Fruit fly (Drosophila melanogaster) whole organism, embryonic: Measurements from ENCODE around the gene scramb2.

Experiments used
- ATbp ChIP-seq: fragments of 200-800 bp; sonication (Bioruptor generic); optimal IDR thresholded peaks from 2 replicates; lab custom pipeline; 2017; ENCODE audit warnings: missing biosample characterization, mild to moderate bottlenecking, missing genetic modification characterization, missing genetic modification reagents
- Adf1 ChIP-seq: fragments of 200-800 bp; sonication (Bioruptor generic); IDR thresholded peaks from 2 replicates; pipeline ENCODE4 v1.3.6; 2022; ENCODE audit warnings: missing biosample characterization, missing genetic modification characterization
- Antp ChIP-seq: fragments of 200-800 bp; sonication (Bioruptor generic); optimal IDR thresholded peaks from 3 replicates; lab custom pipeline; 2016; ENCODE audit warnings: missing biosample characterization, missing genetic modification characterization
- Atf3 ChIP-seq: fragments of 200-800 bp; sonication (Bioruptor generic); optimal IDR thresholded peaks from 3 replicates; lab custom pipeline; 2016; ENCODE audit warnings: missing biosample characterization, missing genetic modification characterization
- Bgb ChIP-seq: fragments of 200-800 bp; sonication (Bioruptor generic); IDR thresholded peaks from 2 replicates; pipeline ENCODE4 v1.3.6; 2022; ENCODE audit warnings: missing biosample characterization, missing genetic modification characterization; ENCODE audit not compliant: partially characterized antibody
- BtbVII ChIP-seq: fragments of 200-800 bp; sonication (Bioruptor generic); optimal IDR thresholded peaks from 3 replicates; lab custom pipeline; 2017; ENCODE audit warnings: missing biosample characterization, mild to moderate bottlenecking, missing genetic modification characterization
- Bteb2 ChIP-seq: fragments of 200-800 bp; sonication (Bioruptor generic); optimal IDR thresholded peaks from 2 replicates; lab custom pipeline; 2016; ENCODE audit warnings: missing biosample characterization, missing genetic modification characterization
- CG10274 ChIP-seq: fragments of 200-800 bp; sonication (Bioruptor generic); optimal IDR thresholded peaks from 3 replicates; lab custom pipeline; 2017; ENCODE audit warnings: missing biosample characterization, mild to moderate bottlenecking, missing genetic modification characterization
- CG10366 ChIP-seq: fragments of 200-800 bp; sonication (Bioruptor generic); IDR thresholded peaks from 2 replicates; pipeline ENCODE4 v1.3.6; 2022; ENCODE audit warnings: missing biosample characterization, missing genetic modification characterization
- CG11696 ChIP-seq: fragments of 200-800 bp; sonication (Bioruptor generic); IDR thresholded peaks from 2 replicates; pipeline ENCODE4 v1.3.6; 2022; ENCODE audit warnings: missing biosample characterization, missing genetic modification characterization
- CG12104 ChIP-seq: fragments of 200-800 bp; sonication (Bioruptor generic); optimal IDR thresholded peaks from 3 replicates; lab custom pipeline; 2016; ENCODE audit warnings: missing biosample characterization, missing genetic modification characterization
- CG15269 ChIP-seq: fragments of 200-800 bp; sonication (Bioruptor generic); optimal IDR thresholded peaks from 2 replicates; lab custom pipeline; 2018; ENCODE audit warnings: missing biosample characterization, mild to moderate bottlenecking, missing genetic modification characterization, moderate library complexity
- CG1602 ChIP-seq: fragments of 200-800 bp; sonication (Bioruptor generic); optimal IDR thresholded peaks from 3 replicates; lab custom pipeline; 2016; ENCODE audit warnings: missing biosample characterization, missing genetic modification characterization
- CG17912 ChIP-seq: fragments of 200-800 bp; sonication (Bioruptor generic); optimal IDR thresholded peaks from 2 replicates; lab custom pipeline; 2018; ENCODE audit warnings: missing biosample characterization, mild to moderate bottlenecking, missing genetic modification characterization
- CG4404 ChIP-seq: fragments of 200-800 bp; sonication (Bioruptor generic); IDR thresholded peaks from 2 replicates; pipeline ENCODE4 v1.3.6; 2022; ENCODE audit warnings: missing biosample characterization, missing genetic modification characterization
- CG7839 ChIP-seq: fragments of 200-800 bp; sonication (Bioruptor generic); optimal IDR thresholded peaks from 3 replicates; lab custom pipeline; 2018; ENCODE audit warnings: missing biosample characterization, mild to moderate bottlenecking, missing genetic modification characterization, moderate library complexity
- CG7928 ChIP-seq: fragments of 200-800 bp; sonication (Bioruptor generic); optimal IDR thresholded peaks from 2 replicates; lab custom pipeline; 2017; ENCODE audit warnings: missing biosample characterization, mild to moderate bottlenecking, missing genetic modification characterization
- CG8290 ChIP-seq, 3 experiments: fragments of 200-800 bp; sonication (Bioruptor generic); optimal IDR thresholded peaks; 2 replicates each; lab custom pipeline; 2016 to 2019; ENCODE audit warnings: missing biosample characterization in 3 of 3, missing genetic modification characterization in 3 of 3, mild to moderate bottlenecking in 2 of 3, moderate library complexity in 1 of 3
- CG9609 ChIP-seq: fragments of 200-800 bp; sonication (Bioruptor generic); optimal IDR thresholded peaks from 3 replicates; lab custom pipeline; 2016; ENCODE audit warnings: missing biosample characterization, missing genetic modification characterization
- Dll ChIP-seq: fragments of 200-800 bp; sonication (Bioruptor generic); IDR thresholded peaks from 4 replicates; pipeline ENCODE4 v1.3.6; 2022; ENCODE audit warnings: missing biosample characterization, missing genetic modification characterization; ENCODE audit not compliant: partially characterized antibody
- Dp ChIP-seq: fragments of 200-800 bp; sonication (Bioruptor generic); optimal IDR thresholded peaks from 2 replicates; lab custom pipeline; 2018; ENCODE audit warnings: missing biosample characterization, mild to moderate bottlenecking, missing genetic modification characterization, moderate library complexity
- Lpt ChIP-seq: fragments of >200 bp; optimal IDR thresholded peaks from 2 replicates; lab custom pipeline; 2018; ENCODE audit warnings: missing biosample characterization, missing genetic modification characterization
- NC2α ChIP-seq: fragments of 200-800 bp; sonication (Bioruptor generic); optimal IDR thresholded peaks from 2 replicates; lab custom pipeline; 2016; ENCODE audit warnings: missing biosample characterization, missing genetic modification characterization
- NK7.1 ChIP-seq: fragments of 200-800 bp; sonication (Bioruptor generic); optimal IDR thresholded peaks from 3 replicates; lab custom pipeline; 2016; ENCODE audit warnings: missing biosample characterization, missing genetic modification characterization
- Oaz ChIP-seq: fragments of 200-800 bp; sonication (Bioruptor generic); IDR thresholded peaks from 2 replicates; pipeline ENCODE4 v1.3.6; 2022; ENCODE audit warnings: missing biosample characterization, missing genetic modification characterization
- Opbp ChIP-seq: fragments of 200-800 bp; sonication (Bioruptor generic); IDR thresholded peaks from 3 replicates; pipeline ENCODE4 v1.3.6; 2022; ENCODE audit warnings: missing biosample characterization, missing genetic modification characterization; ENCODE audit not compliant: partially characterized antibody
- Ravus ChIP-seq: fragments of 200-800 bp; sonication (Bioruptor generic); IDR thresholded peaks from 2 replicates; pipeline ENCODE4 v1.3.6; 2022; ENCODE audit warnings: missing biosample characterization, missing genetic modification characterization
- Rfx ChIP-seq: fragments of 200-800 bp; sonication (Bioruptor generic); IDR thresholded peaks from 2 replicates; pipeline ENCODE4 v1.3.6; 2022; ENCODE audit warnings: missing biosample characterization, missing genetic modification characterization
- Rx ChIP-seq: fragments of 200-800 bp; sonication (Bioruptor generic); IDR thresholded peaks from 2 replicates; pipeline ENCODE4 v1.3.6; 2022; ENCODE audit warnings: missing biosample characterization, missing genetic modification characterization
- ase ChIP-seq: fragments of 200-800 bp; sonication (Bioruptor generic); IDR thresholded peaks from 3 replicates; pipeline ENCODE4 v1.3.6; 2022; ENCODE audit warnings: missing biosample characterization, missing genetic modification characterization
- chinmo ChIP-seq: fragments of 200-800 bp; sonication (Bioruptor generic); IDR thresholded peaks from 4 replicates; pipeline ENCODE4 v1.3.6; 2022; ENCODE audit warnings: missing biosample characterization, missing genetic modification characterization; ENCODE audit not compliant: partially characterized antibody
- crc ChIP-seq: fragments of 200-800 bp; sonication (Bioruptor generic); optimal IDR thresholded peaks from 2 replicates; lab custom pipeline; 2016; ENCODE audit warnings: missing biosample characterization, missing genetic modification characterization
- dan ChIP-seq: fragments of 200-800 bp; sonication (Bioruptor generic); IDR thresholded peaks from 2 replicates; pipeline ENCODE4 v1.3.6; 2022; ENCODE audit warnings: missing biosample characterization, missing genetic modification characterization
- dpn ChIP-seq, 2 experiments: fragments of 200-800 bp; sonication (Bioruptor generic); optimal IDR thresholded peaks; 3 replicates each; lab custom pipeline; 2016; ENCODE audit warnings: missing biosample characterization in 2 of 2, missing genetic modification characterization in 2 of 2
- eve ChIP-seq, 2 experiments: fragments of >200 bp; optimal IDR thresholded peaks; 2 replicates each; lab custom pipeline; 2017; ENCODE audit warnings: missing biosample characterization in 2 of 2, missing genetic modification characterization in 2 of 2
- fru ChIP-seq: fragments of >200 bp; optimal IDR thresholded peaks from 2 replicates; lab custom pipeline; 2017
- klu ChIP-seq: fragments of 200-800 bp; sonication (Bioruptor generic); IDR thresholded peaks from 2 replicates; pipeline ENCODE4 v1.3.6; 2022; ENCODE audit warnings: missing biosample characterization, missing genetic modification characterization
- mam ChIP-seq: fragments of 200-800 bp; sonication (Bioruptor generic); optimal IDR thresholded peaks from 3 replicates; lab custom pipeline; 2016; ENCODE audit warnings: missing biosample characterization, missing genetic modification characterization
- nerfin-2 ChIP-seq: fragments of 200-800 bp; sonication (Bioruptor generic); IDR thresholded peaks from 2 replicates; pipeline ENCODE4 v1.3.6; 2022; ENCODE audit warnings: missing biosample characterization, missing genetic modification characterization; ENCODE audit not compliant: partially characterized antibody
- pan ChIP-seq, 4 experiments: fragments of >200 bp in 3 of 4; fragments of 200-800 bp in 1 of 4; sonication (Bioruptor generic) in 1 of 4; optimal IDR thresholded peaks in 3 of 4; IDR thresholded peaks in 1 of 4; 2 replicates each; pipeline versions ENCODE4 v1.3.6 to Lab custom; 2017 to 2022; ENCODE audit warnings: missing biosample characterization in 2 of 4, missing genetic modification characterization in 2 of 4, mixed read lengths in 1 of 4
- pho ChIP-seq: fragments of 200-800 bp; sonication (Bioruptor generic); optimal IDR thresholded peaks from 2 replicates; lab custom pipeline; 2016; ENCODE audit warnings: missing biosample characterization, missing genetic modification characterization
- pros ChIP-seq: fragments of 200-800 bp; sonication (Bioruptor generic); optimal IDR thresholded peaks from 3 replicates; lab custom pipeline; 2019; ENCODE audit warnings: missing biosample characterization, mild to moderate bottlenecking, missing genetic modification characterization, moderate library complexity
- pum ChIP-seq: fragments of 200-800 bp; sonication (Bioruptor generic); optimal IDR thresholded peaks from 2 replicates; lab custom pipeline; 2016; ENCODE audit warnings: missing biosample characterization, missing genetic modification characterization
- rib ChIP-seq: fragments of 200-800 bp; sonication (Bioruptor generic); IDR thresholded peaks from 2 replicates; pipeline ENCODE4 v1.3.6; 2022; ENCODE audit warnings: missing biosample characterization, missing genetic modification characterization
- scrt ChIP-seq: fragments of 200-800 bp; sonication (Bioruptor generic); optimal IDR thresholded peaks from 2 replicates; lab custom pipeline; 2018; ENCODE audit warnings: missing biosample characterization, mild to moderate bottlenecking, missing genetic modification characterization, moderate library complexity
- sens ChIP-seq: fragments of 200-800 bp; sonication (Bioruptor generic); peaks from one replicate; lab custom pipeline; 2016; ENCODE audit warnings: missing biosample characterization, missing genetic modification characterization
- sna ChIP-seq: fragments of 200-800 bp; sonication (Bioruptor generic); IDR thresholded peaks from 2 replicates; pipeline ENCODE4 v1.3.6; 2022; ENCODE audit warnings: missing biosample characterization, missing genetic modification characterization; ENCODE audit not compliant: partially characterized antibody
- tio ChIP-seq: fragments of 200-800 bp; sonication (Bioruptor generic); optimal IDR thresholded peaks from 2 replicates; lab custom pipeline; 2017; ENCODE audit warnings: missing biosample characterization, missing genetic modification characterization, inconsistent platforms
- ttk ChIP-seq: fragments of 200-800 bp; sonication (Bioruptor generic); IDR thresholded peaks from 2 replicates; pipeline ENCODE4 v2.1.2; 2022; ENCODE audit warnings: missing biosample characterization, missing genetic modification characterization

Gene scramb2

DNA sequence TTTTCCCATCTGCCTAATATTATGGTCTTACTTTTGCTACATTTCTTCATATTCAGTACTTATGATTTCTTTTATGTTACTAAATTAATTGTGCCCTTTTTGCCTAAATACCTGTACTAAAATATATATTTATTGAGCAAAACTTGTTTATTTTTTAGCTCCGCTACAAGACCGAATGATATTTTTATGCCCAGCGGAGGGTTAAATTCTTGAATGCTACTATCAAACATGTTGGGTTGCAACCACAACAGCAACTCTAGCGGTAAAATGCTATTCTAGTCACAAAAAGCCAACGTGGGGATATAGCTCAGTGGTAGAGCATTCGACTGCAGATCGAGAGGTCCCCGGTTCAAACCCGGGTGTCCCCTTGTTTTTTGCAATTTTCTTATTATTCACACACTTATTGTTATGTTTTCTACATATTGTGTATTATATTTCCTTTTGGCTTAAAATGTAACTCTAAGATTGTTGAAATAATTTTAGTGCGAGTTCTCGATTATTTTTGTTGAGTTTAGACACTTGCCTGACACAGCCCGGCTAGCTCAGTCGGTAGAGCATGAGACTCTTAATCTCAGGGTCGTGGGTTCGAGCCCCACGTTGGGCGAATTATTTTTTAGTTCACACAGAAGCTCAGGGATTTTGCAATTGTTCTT, 49.6 kb upstream of the scramb2 start (continued):
- peak; percentile 92 for TF ChIP-seq nerfin-2

dm6 chr3L:3095590-3095989, 49.0 kb upstream of the scramb2 start:
- TF ChIP-seq CG15269 (tag; lab: Kevin White, UChicago) (no peak), scrt (no peak), Oaz (GFP tag; lab: Robert Waterston, UW) (no peak), CG1602 (GFP tag; lab: Kevin White, UChicago) (no peak), sens (GFP tag; lab: Kevin White, UChicago) (peak; percentile 20), chinmo (GFP tag; lab: Robert Waterston, UW) (peak; percentile 50; the same call in 1 of the 4 replicates), Opbp (GFP tag; lab: Robert Waterston, UW) (peak; percentile 88; the same call in 2 of the 3 replicates), eve (GFP tag; optimal IDR thresholded peaks at IDR 0.05; lab: Kevin White, UChicago) (no peak), NK7.1 (GFP tag; lab: Kevin White, UChicago) (no peak), CG4404 (no peak), CG11696 (GFP tag; lab: Robert Waterston, UW) (no peak), pan (optimal IDR thresholded peaks at IDR 0.05; lab: Kevin White, UChicago) (no peak), pan (GFP tag; optimal IDR thresholded peaks at IDR 0.05 in 1 of 2, IDR thresholded peaks at IDR 0.05 in 1 of 2) (no peak), BtbVII (GFP tag; lab: Kevin White, UChicago) (no peak), Dp (GFP tag; lab: Kevin White, UChicago) (no peak), Lpt (GFP tag; lab: Kevin White, UChicago) (no peak), pros (GFP tag; lab: Kevin White, UChicago) (no peak), Rx (GFP tag; lab: Robert Waterston, UW) (no peak), Antp (GFP tag; lab: Kevin White, UChicago) (no peak), CG7839 (tag; lab: Kevin White, UChicago) (no peak), CG17912 (GFP tag; lab: Kevin White, UChicago) (no peak), tio (GFP tag; lab: Kevin White, UChicago) (no peak), fru (lab: Kevin White, UChicago) (no peak), CG10274 (GFP tag; lab: Kevin White, UChicago) (no peak), NC2α (no peak), Dll (GFP tag; lab: Robert Waterston, UW) (peak; percentile 47; the same call in 3 of the 4 replicates), klu (GFP tag; lab: Robert Waterston, UW) (no peak), Ravus (GFP tag; lab: Robert Waterston, UW) (no peak), CG8290 (GFP tag; optimal IDR thresholded peaks at IDR 0.05; lab: Kevin White, UChicago) (no peak), CG8290 (tag; optimal IDR thresholded peaks at IDR 0.05; lab: Kevin White, UChicago) (no peak), crc (GFP tag; lab: Kevin White, UChicago) (no peak), ase (no peak), pum (GFP tag; lab: Kevin White, UChicago) (no peak), Bteb2 (GFP tag; lab: Kevin White, UChicago) (no peak), sna (no peak; the same call in 1 of the 2 replicates), ttk (GFP tag; lab: Robert Waterston, UW) (no peak), rib (GFP tag; lab: Robert Waterston, UW) (no peak), Rfx (GFP tag; lab: Robert Waterston, UW) (no peak), ATbp (GFP tag; lab: Kevin White, UChicago) (no peak), CG9609 (GFP tag; lab: Kevin White, UChicago) (no peak), Atf3 (GFP tag; lab: Kevin White, UChicago) (no peak), CG7928 (GFP tag; lab: Kevin White, UChicago) (no peak), Adf1 (no peak), mam (GFP tag; lab: Kevin White, UChicago) (no peak), dan (GFP tag; lab: Robert Waterston, UW) (no peak), Bgb (peak; percentile 88), CG12104 (GFP tag; lab: Kevin White, UChicago) (no peak), pho (GFP tag; lab: Kevin White, UChicago) (no peak), dpn (GFP tag; optimal IDR thresholded peaks at IDR 0.05; lab: Kevin White, UChicago) (no peak), CG10366 (GFP tag; lab: Robert Waterston, UW) (no peak)
